Fruit fly (Drosophila melanogaster) whole organism, adult: ENCODE measurements around the gene Polr1C.

Experiments used
- CG11617 ChIP-seq: fragments of 200-800 bp; sonication (Bioruptor generic); optimal IDR thresholded peaks from 2 replicates; lab custom pipeline; 2017; ENCODE audit warnings: mild to moderate bottlenecking, missing biosample characterization, missing genetic modification reagents, missing genetic modification characterization
- CG14711 ChIP-seq: fragments of 200-800 bp; sonication (Bioruptor generic); optimal IDR thresholded peaks from 2 replicates; lab custom pipeline; 2018; ENCODE audit warnings: missing biosample characterization, mild to moderate bottlenecking, missing genetic modification characterization, moderate library complexity
- CG5204 ChIP-seq: fragments of 200-800 bp; sonication (Bioruptor generic); optimal IDR thresholded peaks from 2 replicates; lab custom pipeline; 2016; ENCODE audit warnings: missing biosample characterization, missing genetic modification characterization
- CG7045 ChIP-seq: fragments of 200-800 bp; sonication (Bioruptor generic); optimal IDR thresholded peaks from 2 replicates; lab custom pipeline; 2017; ENCODE audit warnings: missing biosample characterization, mild to moderate bottlenecking, missing genetic modification characterization
- Clk ChIP-seq: fragments of 200-800 bp; sonication (Bioruptor generic); optimal IDR thresholded peaks from 2 replicates; lab custom pipeline; 2017; ENCODE audit warnings: missing biosample characterization, missing genetic modification characterization
- bab1 ChIP-seq: fragments of 200-800 bp; sonication (Bioruptor generic); optimal IDR thresholded peaks from 3 replicates; lab custom pipeline; 2019; ENCODE audit warnings: missing biosample characterization, mild to moderate bottlenecking, missing genetic modification characterization, moderate library complexity
- cnc ChIP-seq, 2 experiments: fragments of >200 bp; optimal IDR thresholded peaks; 2 replicates each; lab custom pipeline; 2017
- kay ChIP-seq: fragments of 200-800 bp; sonication (Bioruptor generic); peaks from one replicate; lab custom pipeline; 2016; ENCODE audit warnings: missing biosample characterization, missing genetic modification characterization, borderline replicate concordance

dm6 chr2L:5005464-5005764, 36.6 kb downstream of the Polr1C start:
- TF ChIP-seq CG5204 (GFP tag; lab: Kevin White, UChicago) (no peak), kay (GFP tag; lab: Kevin White, UChicago) (no peak), CG7045 (GFP tag; lab: Kevin White, UChicago) (no peak), CG14711 (tag; lab: Kevin White, UChicago) (no peak), Clk (GFP tag; lab: Kevin White, UChicago) (no peak), cnc (optimal IDR thresholded peaks at IDR 0.05; lab: Kevin White, UChicago) (no peak), CG11617 (GFP tag; lab: Kevin White, UChicago) (no peak), bab1 (no peak)
